Worm (Caenorhabditis elegans) whole organism, L4 larva: ENCODE data around the gene F54F2.7.

Experiments
- ZK546.5 ChIP-seq, 2 experiments: sonication (generic microtip); optimal IDR thresholded peaks; 2 replicates each; lab custom pipeline; 2017; ENCODE audit warnings: missing biosample characterization in 2 of 2, missing genetic modification characterization in 2 of 2
- egl-43 ChIP-seq: fragments of 200-800 bp; sonication (Bioruptor generic); IDR thresholded peaks from 2 replicates; pipeline ENCODE4 v1.3.6; 2022; ENCODE audit warnings: missing genetic modification reagents, missing genetic modification characterization, missing compliant biosample characterization
- fos-1 ChIP-seq: fragments of 150-350 bp; optimal IDR thresholded peaks from 2 replicates; lab custom pipeline; 2014; ENCODE audit warnings: missing biosample characterization, missing genetic modification characterization
- jun-1 ChIP-seq: fragments of 150-350 bp; optimal IDR thresholded peaks from 2 replicates; lab custom pipeline; 2014; ENCODE audit warnings: missing biosample characterization, missing genetic modification reagents, missing genetic modification characterization
- lin-29 ChIP-seq: fragments of 200-800 bp; sonication (Bioruptor generic); IDR thresholded peaks from 2 replicates; pipeline ENCODE4 v1.3.6; 2022; ENCODE audit warnings: missing genetic modification reagents, missing genetic modification characterization, missing compliant biosample characterization
- lir-3 ChIP-seq: sonication (generic microtip); optimal IDR thresholded peaks from 2 replicates; lab custom pipeline; 2016; ENCODE audit warnings: mild to moderate bottlenecking, missing genetic modification characterization, missing compliant biosample characterization
- nhr-11 ChIP-seq: fragments of 150-350 bp; optimal IDR thresholded peaks from 2 replicates; lab custom pipeline; 2014; ENCODE audit warnings: missing biosample characterization, missing genetic modification characterization
- nhr-111 ChIP-seq: fragments of 200-800 bp; sonication (Bioruptor generic); optimal IDR thresholded peaks from 2 replicates; lab custom pipeline; 2018; ENCODE audit warnings: mild to moderate bottlenecking, missing genetic modification characterization, missing compliant biosample characterization
- nhr-237 ChIP-seq: sonication (generic microtip); optimal IDR thresholded peaks from 2 replicates; lab custom pipeline; 2017; ENCODE audit warnings: missing biosample characterization, missing genetic modification characterization
- skn-1 ChIP-seq: fragments of 150-350 bp; optimal IDR thresholded peaks from 2 replicates; lab custom pipeline; 2014; ENCODE audit warnings: missing biosample characterization, missing genetic modification characterization
- unc-39 ChIP-seq: sonication (generic microtip); optimal IDR thresholded peaks from 2 replicates; lab custom pipeline; 2017; ENCODE audit warnings: missing biosample characterization, missing genetic modification characterization

DNA sequence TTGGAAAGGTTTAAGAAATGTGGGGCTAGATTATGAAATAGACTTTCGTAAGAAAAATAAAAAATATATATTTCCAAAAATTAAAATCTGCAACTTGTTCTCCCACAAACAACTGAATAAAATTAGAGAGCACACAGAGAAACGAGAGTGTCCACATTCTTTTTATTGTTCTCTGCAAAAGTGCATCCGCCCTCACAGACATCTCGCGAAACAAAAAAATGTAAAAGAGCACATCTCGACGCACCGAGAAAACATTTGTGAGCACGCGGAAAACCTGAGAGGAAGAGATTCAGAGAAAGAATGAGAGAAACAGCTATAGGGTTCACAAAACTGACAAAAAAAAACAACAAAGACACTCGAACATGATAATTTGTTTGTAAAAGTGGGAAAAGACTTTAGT lies 25.1 kb downstream of the F54F2.7 start:
- TF ChIP-seq jun-1 (no peak), nhr-237 (tag; lab: Kevin White, UChicago) (no peak), skn-1 (tag; lab: Kevin White, UChicago) (no peak), fos-1 (tag; lab: Kevin White, UChicago) (no peak), nhr-111 (GFP tag; lab: Kevin White, UChicago) (no peak), ZK546.5 (tag; optimal IDR thresholded peaks at IDR 0.05; lab: Kevin White, UChicago) (no peak), lir-3 (tag; lab: Kevin White, UChicago) (no peak), unc-39 (tag; lab: Kevin White, UChicago) (no peak), nhr-11 (tag; lab: Kevin White, UChicago) (peak; percentile 4), egl-43 (GFP tag; lab: Robert Waterston, UW) (no peak), lin-29 (no peak)
